Worm (Caenorhabditis elegans) whole organism, L4/young adult: ENCODE results near the gene eif-2Bdelta.

ENCODE experiments used
- W03F9.2 ChIP-seq: fragments of 150-350 bp; optimal IDR thresholded peaks from 2 replicates; lab custom pipeline; 2014; ENCODE audit warnings: missing biosample characterization, missing genetic modification characterization
- dao-5 ChIP-seq: sonication (generic microtip); optimal IDR thresholded peaks from 2 replicates; lab custom pipeline; 2016; ENCODE audit warnings: missing genotype, missing genetic modification characterization, moderate library complexity, missing compliant biosample characterization
- him-1 ChIP-seq: sonication (generic microtip); optimal IDR thresholded peaks from 2 replicates; lab custom pipeline; 2016; ENCODE audit warnings: missing genotype, missing genetic modification reagents, missing genetic modification characterization, missing compliant biosample characterization

ce11 chrV:9518832-9519231 lies 5.2 kb downstream of the eif-2Bdelta start, which contains the start of gene C50F4.8:
- TF ChIP-seq W03F9.2 (tag; lab: Kevin White, UChicago) (no peak), dao-5 (tag; lab: Kevin White, UChicago) (no peak), him-1 (tag; lab: Kevin White, UChicago) (no peak)
